Worm (Caenorhabditis elegans) whole organism, L2 larva: ENCODE results near the gene lbp-8.
A peak's percentile ranks its signal among the peaks of the same experiment; 100 is the strongest.

Experiments used
- C34F6.9 ChIP-seq: fragments of 150-350 bp; optimal IDR thresholded peaks from 2 replicates; lab custom pipeline; 2014; ENCODE audit warnings: missing biosample characterization, missing genetic modification characterization
- F13H6.1 ChIP-seq: sonication (generic microtip); optimal IDR thresholded peaks from 2 replicates; lab custom pipeline; 2016; ENCODE audit warnings: missing genetic modification characterization, missing compliant biosample characterization
- Y55F3AM.14 ChIP-seq: fragments of 200-800 bp; sonication (Bioruptor generic); optimal IDR thresholded peaks from 2 replicates; lab custom pipeline; 2018; ENCODE audit warnings: mild to moderate bottlenecking, missing genetic modification characterization, missing compliant biosample characterization
- ZK546.5 ChIP-seq: sonication (generic microtip); optimal IDR thresholded peaks from 2 replicates; lab custom pipeline; 2017; ENCODE audit warnings: missing biosample characterization, missing genetic modification characterization
- alr-1 ChIP-seq: fragments of 150-350 bp; optimal IDR thresholded peaks from 2 replicates; lab custom pipeline; 2014; ENCODE audit warnings: missing biosample characterization, missing genetic modification characterization
- aly-2 ChIP-seq: fragments of 150-350 bp; optimal IDR thresholded peaks from 2 replicates; lab custom pipeline; 2014; ENCODE audit warnings: missing biosample characterization, missing genetic modification characterization
- ama-1 ChIP-seq: fragments of 150-350 bp; optimal IDR thresholded peaks from 2 replicates; lab custom pipeline; 2018; ENCODE audit warnings: inconsistent platforms
- ceh-16 ChIP-seq: fragments of 150-350 bp; optimal IDR thresholded peaks from 2 replicates; lab custom pipeline; 2014; ENCODE audit warnings: missing biosample characterization, missing genetic modification characterization
- ceh-82 ChIP-seq: fragments of 150-350 bp; optimal IDR thresholded peaks from 2 replicates; lab custom pipeline; 2014; ENCODE audit warnings: missing biosample characterization, missing genetic modification characterization
- crh-2 ChIP-seq: sonication (generic microtip); optimal IDR thresholded peaks from 2 replicates; lab custom pipeline; 2017; ENCODE audit warnings: missing biosample characterization, missing genetic modification characterization
- egl-27 ChIP-seq: sonication (generic microtip); optimal IDR thresholded peaks from 3 replicates; lab custom pipeline; 2017; ENCODE audit warnings: missing biosample characterization, missing genetic modification reagents, missing genetic modification characterization
- elt-1 ChIP-seq: fragments of 150-350 bp; optimal IDR thresholded peaks from 2 replicates; lab custom pipeline; 2014; ENCODE audit warnings: missing biosample characterization, missing genetic modification characterization
- fos-1 ChIP-seq: fragments of 150-350 bp; optimal IDR thresholded peaks from 2 replicates; lab custom pipeline; 2014; ENCODE audit warnings: missing biosample characterization, missing genetic modification characterization
- gmeb-1 ChIP-seq: fragments of 150-350 bp; optimal IDR thresholded peaks from 2 replicates; lab custom pipeline; 2014; ENCODE audit warnings: missing biosample characterization, missing genetic modification characterization
- lin-13 ChIP-seq: fragments of 150-350 bp; optimal IDR thresholded peaks from 2 replicates; lab custom pipeline; 2014; ENCODE audit warnings: missing biosample characterization, missing genetic modification reagents, missing genetic modification characterization
- lin-39 ChIP-seq: fragments of 150-350 bp; optimal IDR thresholded peaks from 2 replicates; lab custom pipeline; 2014; ENCODE audit warnings: missing biosample characterization, missing genetic modification reagents, missing genetic modification characterization
- lsy-2 ChIP-seq, 2 experiments: fragments of 150-350 bp in 1 of 2; sonication (generic microtip) in 1 of 2; optimal IDR thresholded peaks; 2 replicates each; lab custom pipeline; 2014 to 2017; ENCODE audit warnings: missing biosample characterization in 2 of 2, missing genetic modification characterization in 2 of 2
- mab-5 ChIP-seq: fragments of 150-350 bp; optimal IDR thresholded peaks from 2 replicates; lab custom pipeline; 2014; ENCODE audit warnings: missing biosample characterization, missing genetic modification characterization
- mbf-1 ChIP-seq: sonication (generic microtip); optimal IDR thresholded peaks from 2 replicates; lab custom pipeline; 2017; ENCODE audit warnings: missing biosample characterization, missing genetic modification characterization
- mdl-1 ChIP-seq, 2 experiments: fragments of 150-350 bp in 1 of 2; sonication (generic microtip) in 1 of 2; optimal IDR thresholded peaks; 2 replicates each; lab custom pipeline; 2017; ENCODE audit warnings: missing biosample characterization in 2 of 2, missing genetic modification characterization in 2 of 2
- nhr-10 ChIP-seq: sonication (generic microtip); optimal IDR thresholded peaks from 2 replicates; lab custom pipeline; 2017; ENCODE audit warnings: missing biosample characterization, missing genetic modification characterization
- nhr-129 ChIP-seq: fragments of 150-350 bp; optimal IDR thresholded peaks from 2 replicates; lab custom pipeline; 2014; ENCODE audit warnings: missing biosample characterization, missing genetic modification characterization
- nhr-23 ChIP-seq: fragments of 150-350 bp; optimal IDR thresholded peaks from 2 replicates; lab custom pipeline; 2014; ENCODE audit warnings: missing biosample characterization, missing genetic modification reagents, missing genetic modification characterization
- nhr-237 ChIP-seq: fragments of 150-350 bp; optimal IDR thresholded peaks from 2 replicates; lab custom pipeline; 2014; ENCODE audit warnings: missing biosample characterization, missing genetic modification characterization
- nhr-6 ChIP-seq: fragments of 150-350 bp; optimal IDR thresholded peaks from 2 replicates; lab custom pipeline; 2014; ENCODE audit warnings: missing biosample characterization, missing genetic modification characterization
- nhr-77 ChIP-seq: fragments of 150-350 bp; optimal IDR thresholded peaks from 2 replicates; lab custom pipeline; 2014; ENCODE audit warnings: missing biosample characterization, missing genetic modification characterization
- peb-1 ChIP-seq: fragments of 150-350 bp; optimal IDR thresholded peaks from 2 replicates; lab custom pipeline; 2014; ENCODE audit warnings: missing biosample characterization, missing genetic modification characterization
- sem-4 ChIP-seq: fragments of 150-350 bp; optimal IDR thresholded peaks from 2 replicates; lab custom pipeline; 2014; ENCODE audit warnings: missing biosample characterization, missing genetic modification reagents, missing genetic modification characterization
- skn-1 ChIP-seq: sonication (generic microtip); optimal IDR thresholded peaks from 2 replicates; lab custom pipeline; 2017; ENCODE audit warnings: missing biosample characterization, missing genetic modification characterization
- sma-9 ChIP-seq, 2 experiments: fragments of 150-350 bp in 1 of 2; sonication (generic microtip) in 1 of 2; optimal IDR thresholded peaks; 2 replicates each; lab custom pipeline; 2014 to 2016; ENCODE audit warnings: missing genetic modification characterization in 2 of 2, mild to moderate bottlenecking in 1 of 2, missing biosample characterization in 1 of 2, missing compliant biosample characterization in 1 of 2, missing genetic modification reagents in 1 of 2, moderate library complexity in 1 of 2
- snpc-4 ChIP-seq: fragments of 150-350 bp; optimal IDR thresholded peaks from 2 replicates; lab custom pipeline; 2014; ENCODE audit warnings: missing biosample characterization, missing genetic modification characterization
- unc-55 ChIP-seq: fragments of 150-350 bp; sonication (generic microtip); optimal IDR thresholded peaks from 3 replicates; lab custom pipeline; 2014; ENCODE audit warnings: missing biosample characterization, missing genetic modification reagents, missing genetic modification characterization
- unc-62 ChIP-seq: fragments of 150-350 bp; optimal IDR thresholded peaks from 2 replicates; lab custom pipeline; 2014; ENCODE audit warnings: missing biosample characterization, missing genetic modification reagents, missing genetic modification characterization
- zag-1 ChIP-seq: fragments of 150-350 bp; optimal IDR thresholded peaks from 2 replicates; lab custom pipeline; 2014; ENCODE audit warnings: missing biosample characterization, missing genetic modification characterization
- ztf-1 ChIP-seq: fragments of 200-800 bp; sonication (Bioruptor generic); conservative IDR thresholded peaks from 2 replicates; pipeline ENCODE4 v1.3.6; 2022; ENCODE audit warnings: missing genetic modification characterization, missing compliant biosample characterization

lbp-8 gene

DNA sequence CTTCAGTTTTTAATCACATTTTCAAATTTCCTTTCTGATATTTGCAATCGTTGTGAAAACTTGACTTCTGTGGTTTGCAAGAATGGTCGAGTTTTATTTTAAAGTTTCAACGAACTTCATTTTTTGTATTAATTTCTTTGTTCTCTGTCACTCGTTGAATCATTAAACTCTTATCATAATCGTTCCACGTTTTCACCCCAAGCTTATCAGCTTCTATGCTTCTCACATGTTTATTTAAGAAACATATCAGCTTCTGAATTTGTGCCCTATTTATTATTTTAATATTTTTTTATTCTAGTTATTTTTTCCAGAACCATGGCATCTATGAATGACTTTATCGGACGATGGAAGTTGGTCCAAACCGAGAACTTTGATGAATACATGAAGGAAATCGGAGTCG is 11.3 kb upstream of the lbp-8 start, which contains the start of gene lbp-7:
lbp-7 (plus strand) TSS at position 312 of the 400 bp plus-strand sequence.
- TF ChIP-seq nhr-237 (tag; lab: Kevin White, UChicago) (no peak), fos-1 (tag; lab: Kevin White, UChicago) (peak; percentile 94), lin-13 (GFP tag; lab: Kevin White, UChicago) (no peak), sma-9 (GFP tag; optimal IDR thresholded peaks at IDR 0.05; lab: Kevin White, UChicago) (peak; percentile 70), sma-9 (tag; optimal IDR thresholded peaks at IDR 0.05; lab: Kevin White, UChicago) (no peak), crh-2 (tag; lab: Kevin White, UChicago) (peak; percentile 66), lsy-2 (tag; optimal IDR thresholded peaks at IDR 0.05; lab: Kevin White, UChicago) (no peak), snpc-4 (no peak), unc-62 (GFP tag; lab: Kevin White, UChicago) (no peak), ama-1 (lab: Kevin White, UChicago) (no peak), lin-39 (tag; lab: Kevin White, UChicago) (no peak)

DNA sequence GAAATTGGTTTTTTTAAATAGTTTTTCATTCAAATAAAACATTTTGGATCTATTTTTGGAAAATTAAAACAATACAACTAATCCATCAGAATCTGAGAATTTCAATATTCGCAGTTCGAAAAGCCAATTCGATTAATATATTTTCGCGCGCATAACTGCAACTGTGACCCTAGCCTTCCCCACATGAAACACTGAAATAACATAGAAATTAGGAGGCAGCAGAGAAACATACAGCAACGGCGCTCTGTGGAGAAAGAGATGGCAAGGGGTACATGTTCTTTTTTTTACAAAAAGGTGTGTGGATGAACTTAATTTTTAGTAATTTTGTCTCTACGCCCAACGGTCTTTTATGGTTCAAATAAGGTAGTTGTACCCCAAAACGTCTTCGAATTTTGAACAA is 10.4 kb upstream of the lbp-8 start:
- TF ChIP-seq ceh-16 (tag; lab: Kevin White, UChicago) = no peak
- TF ChIP-seq nhr-6 = no peak
- TF ChIP-seq mab-5 (tag; lab: Kevin White, UChicago) = no peak
- TF ChIP-seq mdl-1 (tag; optimal IDR thresholded peaks at IDR 0.05; lab: Kevin White, UChicago) = no peak
- TF ChIP-seq skn-1 = no peak
- TF ChIP-seq zag-1 (tag; lab: Kevin White, UChicago) = no peak
- no peak for TF ChIP-seq snpc-4
- peak; percentile 33 for TF ChIP-seq C34F6.9 (tag; lab: Kevin White, UChicago)

DNA sequence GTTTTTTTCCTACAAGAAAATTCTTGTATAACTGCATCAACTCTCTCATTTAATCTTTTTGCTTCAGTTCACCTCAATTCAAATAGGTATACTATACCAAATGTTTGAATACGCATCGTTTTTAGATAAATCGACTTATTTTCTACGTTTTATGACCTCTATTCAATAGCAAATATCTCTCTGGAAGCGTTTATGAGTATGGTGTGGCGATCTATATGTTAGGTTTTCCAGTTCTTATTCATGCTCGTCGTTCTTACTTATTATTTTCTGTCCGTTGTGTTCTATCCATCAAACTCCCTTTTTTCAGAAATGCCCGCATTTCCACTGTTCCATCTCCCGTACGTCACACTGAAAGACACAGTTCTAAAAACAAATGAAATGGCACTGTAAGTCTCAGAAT is 10.0 kb upstream of the lbp-8 start, which contains the start of gene T22G5.3:
T22G5.3 (plus strand) TSS at position 301 of the 400 bp plus-strand sequence.
- no peak for TF ChIP-seq unc-62 (GFP tag; lab: Kevin White, UChicago)
- TF ChIP-seq ZK546.5 (tag; lab: Kevin White, UChicago) = no peak
- TF ChIP-seq mbf-1 (tag; lab: Kevin White, UChicago) = no peak
- no peak for TF ChIP-seq sem-4
- no peak for TF ChIP-seq skn-1
- TF ChIP-seq ceh-16 (tag; lab: Kevin White, UChicago) = no peak
- TF ChIP-seq nhr-77 (tag; lab: Kevin White, UChicago) = no peak
- TF ChIP-seq peb-1 = no peak
- no peak for TF ChIP-seq gmeb-1
- no peak for TF ChIP-seq nhr-23 (tag; lab: Kevin White, UChicago)
- no peak for TF ChIP-seq F13H6.1 (tag; lab: Kevin White, UChicago)
- TF ChIP-seq, all 48 proteins: peak for 0

DNA sequence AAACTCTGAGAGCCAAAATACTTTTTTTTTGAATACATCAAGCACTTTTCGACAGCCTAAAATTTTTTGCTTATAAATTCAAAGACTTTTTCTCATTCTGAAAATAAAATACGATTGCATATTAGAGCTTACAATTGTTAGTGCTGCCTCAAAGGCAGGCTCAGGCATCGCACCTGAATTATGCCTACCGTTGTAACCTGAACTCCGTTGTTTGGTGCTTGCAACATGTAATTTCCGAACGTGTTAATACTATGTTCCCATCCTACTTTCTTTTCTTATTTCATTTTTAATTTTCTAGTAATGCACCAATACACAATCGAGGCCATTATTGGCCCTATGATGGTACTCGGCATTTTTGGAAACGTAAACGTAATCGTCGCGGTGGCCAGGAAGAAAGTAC is 3.2 kb upstream of the lbp-8 start, which contains the start of gene srsx-19:
srsx-19 (plus strand) TSS at position 301 of the 400 bp plus-strand sequence.
- no peak for TF ChIP-seq crh-2 (tag; lab: Kevin White, UChicago)
- no peak for TF ChIP-seq elt-1 (tag; lab: Kevin White, UChicago)
- no peak for TF ChIP-seq mab-5 (tag; lab: Kevin White, UChicago)
- TF ChIP-seq Y55F3AM.14 (GFP tag; lab: Kevin White, UChicago) = no peak
- TF ChIP-seq mbf-1 (tag; lab: Kevin White, UChicago) = no peak
- TF ChIP-seq nhr-129 = no peak
- TF ChIP-seq ztf-1 = no peak
- no peak for TF ChIP-seq ZK546.5 (tag; lab: Kevin White, UChicago)
- TF ChIP-seq alr-1 (tag; lab: Kevin White, UChicago) = no peak
- TF ChIP-seq aly-2 = no peak
- TF ChIP-seq snpc-4 = no peak
- TF ChIP-seq ceh-16 (tag; lab: Kevin White, UChicago) = no peak
- TF ChIP-seq nhr-10 (tag; lab: Kevin White, UChicago) = no peak
- TF ChIP-seq lin-39 (tag; lab: Kevin White, UChicago) = no peak
- no peak for TF ChIP-seq unc-62 (GFP tag; lab: Kevin White, UChicago)
- no peak for TF ChIP-seq ceh-82
- TF ChIP-seq F13H6.1 (tag; lab: Kevin White, UChicago) = no peak
- no peak for TF ChIP-seq nhr-6
- no peak for TF ChIP-seq ama-1 (lab: Kevin White, UChicago)
- no peak for TF ChIP-seq unc-55
- TF ChIP-seq, all 48 proteins: peak for 0

DNA sequence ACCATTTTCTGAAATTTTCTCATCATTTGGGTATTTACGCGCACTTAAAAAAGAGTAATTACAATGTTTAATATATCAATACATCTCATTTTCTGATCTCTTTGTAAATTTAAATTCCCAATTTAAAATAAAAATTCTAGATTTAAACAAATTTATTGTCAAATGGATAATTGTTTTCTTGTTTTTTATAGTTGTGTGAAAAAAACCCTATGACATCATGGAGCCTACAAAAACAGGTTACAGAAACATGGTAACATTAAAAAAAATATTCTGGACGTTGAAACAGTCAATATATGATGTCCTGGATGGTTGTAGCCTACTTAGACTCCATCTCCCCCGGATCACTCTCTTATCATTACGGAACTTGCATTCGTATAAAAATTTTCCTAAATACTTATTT is 1.1 kb upstream of the lbp-8 start, which contains the start of gene spp-12:
spp-12 (plus strand) TSS at position 301 of the 400 bp plus-strand sequence.
- TF ChIP-seq lin-13 (GFP tag; lab: Kevin White, UChicago) (no peak), peb-1 (no peak), egl-27 (tag; lab: Kevin White, UChicago) (no peak), unc-62 (GFP tag; lab: Kevin White, UChicago) (no peak)
